Worm (Caenorhabditis elegans): Measurements from ENCODE around the gene math-19.

DNA sequence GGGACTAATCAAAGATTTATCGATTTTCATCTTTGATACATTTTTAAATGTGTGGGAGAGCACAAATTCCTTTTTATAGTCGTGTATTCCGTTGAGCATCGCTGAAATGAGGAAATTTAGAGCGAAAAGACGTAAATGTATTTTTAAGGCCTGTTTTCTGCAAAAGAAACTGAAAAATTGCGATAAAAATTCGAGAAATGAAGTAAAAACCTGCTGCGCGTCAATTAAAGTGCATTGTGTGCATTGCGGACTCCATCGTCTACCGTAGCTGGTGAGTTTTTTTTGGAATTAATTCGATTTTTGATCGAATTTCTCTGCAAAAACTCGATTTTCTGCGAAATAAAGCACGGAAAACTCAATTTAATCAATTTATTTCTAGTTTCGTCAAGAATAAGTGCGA is 40.6 kb downstream of the math-19 start, which contains the start of gene bath-19:
- TF ChIP-seq F13C5.2 (tag; optimal IDR thresholded peaks at IDR 0.05) (no peak), ceh-36 (tag; optimal IDR thresholded peaks at IDR 0.05) (no peak), B0310.2 (tag; optimal IDR thresholded peaks at IDR 0.05) (no peak), hmbx-1 (tag; optimal IDR thresholded peaks at IDR 0.05) (no peak)

Measured in whole organism, early embryonic.